Worm (Caenorhabditis elegans): Measurements from ENCODE around the gene K10G6.5.

K10G6.5 gene

DNA sequence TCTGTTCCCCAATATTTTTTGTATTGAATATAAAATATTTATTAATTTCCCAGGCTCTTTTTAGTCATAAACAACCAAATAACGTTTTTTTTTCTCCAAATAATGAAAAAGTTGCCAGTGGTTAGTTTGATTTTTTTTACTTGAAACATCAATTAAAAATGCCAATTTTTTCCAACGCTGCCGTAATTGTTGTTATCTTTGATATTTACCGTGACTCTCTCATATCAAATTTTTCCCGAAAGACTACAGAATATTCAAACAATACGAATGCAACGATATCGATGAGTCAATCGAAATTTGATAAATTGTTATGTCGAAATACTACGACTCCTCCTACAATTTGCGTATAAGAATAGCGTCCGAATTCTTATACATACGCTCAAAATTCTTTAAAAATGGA, at the start of gene K10G6.5:
K10G6.5 (plus strand) TSS at position 345 of the 400 bp plus-strand sequence.
- TF ChIP-seq elt-2 (tag; optimal IDR thresholded peaks at IDR 0.05) (peak; percentile 68), egl-27 (tag; optimal IDR thresholded peaks at IDR 0.05) (no peak)

DNA sequence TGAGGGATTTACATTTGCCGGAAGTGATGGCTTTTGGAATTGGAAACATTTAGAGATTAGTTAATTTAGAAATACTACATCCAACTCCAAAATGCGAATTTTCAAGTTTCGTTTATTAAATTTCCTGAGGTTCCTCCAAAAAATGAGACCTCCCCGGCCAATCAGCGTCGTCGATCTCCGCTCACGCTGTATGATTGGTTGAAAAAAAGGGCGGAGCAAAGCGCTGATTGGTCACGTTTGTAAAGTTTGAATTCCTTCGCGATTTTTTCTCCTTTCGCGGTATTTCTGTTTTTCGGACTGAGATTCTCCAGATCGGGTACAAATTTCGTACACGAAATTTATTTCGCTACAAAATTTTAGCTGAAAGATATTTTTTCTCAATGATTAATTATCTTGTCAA, 39.6 kb upstream of the K10G6.5 start:
- TF ChIP-seq ceh-82 (tag; optimal IDR thresholded peaks at IDR 0.05) (no peak), elt-3 (tag; optimal IDR thresholded peaks at IDR 0.05) (no peak), nfya-1 (tag; optimal IDR thresholded peaks at IDR 0.05; ENCODE audit: insufficient read depth) (peak; percentile 83)

ce11 chrII:3948507-3948906, 38.5 kb upstream of the K10G6.5 start:
- TF ChIP-seq hmg-11 (tag; optimal IDR thresholded peaks at IDR 0.05), result peak; percentile 15
- no peak for TF ChIP-seq elt-3 (tag; optimal IDR thresholded peaks at IDR 0.05)
- TF ChIP-seq nfya-1 (tag; optimal IDR thresholded peaks at IDR 0.05; ENCODE audit: insufficient read depth), result peak; percentile 35
- TF ChIP-seq R02D3.7 (tag; optimal IDR thresholded peaks at IDR 0.05), result no peak
- TF ChIP-seq nhr-43 (tag; optimal IDR thresholded peaks at IDR 0.05; ENCODE audit: poor library complexity, severe bottlenecking), result no peak
- no peak for TF ChIP-seq nhr-23 (tag; optimal IDR thresholded peaks at IDR 0.05)
- TF ChIP-seq lin-39 (tag; optimal IDR thresholded peaks at IDR 0.05), result peak; percentile 28

- TF ChIP-seq egl-27 (tag; optimal IDR thresholded peaks at IDR 0.05), result no peak
These were observed 37.0 kb upstream of the K10G6.5 start, which contains the start of gene sea-2 for ce11 chrII:3950077-3950476. TSS of gene sea-2 (plus strand) at chrII:3950377.

- TF ChIP-seq nhr-43 (tag; optimal IDR thresholded peaks at IDR 0.05; ENCODE audit: poor library complexity, severe bottlenecking) (no peak), ZK546.5 (tag; optimal IDR thresholded peaks at IDR 0.05) (no peak), fos-1 (tag; optimal IDR thresholded peaks at IDR 0.05) (no peak), ceh-28 (tag; optimal IDR thresholded peaks at IDR 0.05) (no peak), unc-39 (tag; optimal IDR thresholded peaks at IDR 0.05) (no peak), ama-1 (optimal IDR thresholded peaks at IDR 0.05) (no peak), ceh-16 (tag; optimal IDR thresholded peaks at IDR 0.05) (no peak), nhr-23 (tag; optimal IDR thresholded peaks at IDR 0.05) (peak; percentile 62), hmg-11 (tag; optimal IDR thresholded peaks at IDR 0.05) (no peak), snpc-4 (tag; optimal IDR thresholded peaks at IDR 0.05) (no peak), lin-39 (tag; optimal IDR thresholded peaks at IDR 0.05) (no peak), elt-1 (tag; optimal IDR thresholded peaks at IDR 0.05) (peak; percentile 55), pqm-1 (tag; optimal IDR thresholded peaks at IDR 0.05) (no peak), zag-1 (tag; optimal IDR thresholded peaks at IDR 0.05) (no peak), elt-2 (tag; optimal IDR thresholded peaks at IDR 0.05) (no peak), ztf-11 (tag; optimal IDR thresholded peaks at IDR 0.05) (no peak), ceh-82 (tag; optimal IDR thresholded peaks at IDR 0.05) (no peak), nhr-12 (tag; optimal IDR thresholded peaks at IDR 0.05) (no peak), nhr-237 (tag; optimal IDR thresholded peaks at IDR 0.05) (no peak), nfya-1 (tag; optimal IDR thresholded peaks at IDR 0.05; ENCODE audit: insufficient read depth) (peak; percentile 40), jun-1 (tag; optimal IDR thresholded peaks at IDR 0.05) (no peak), nhr-25 (tag; optimal IDR thresholded peaks at IDR 0.05) (peak; percentile 54), nhr-11 (tag; optimal IDR thresholded peaks at IDR 0.05) (no peak), skn-1 (tag; optimal IDR thresholded peaks at IDR 0.05) (no peak), nhr-67 (tag; optimal IDR thresholded peaks at IDR 0.05) (no peak), fkh-10 (GFP tag; optimal IDR thresholded peaks at IDR 0.05) (no peak), mml-1 (tag; optimal IDR thresholded peaks at IDR 0.05) (no peak), nhr-76 (tag; optimal IDR thresholded peaks at IDR 0.05) (no peak), aly-2 (tag; optimal IDR thresholded peaks at IDR 0.05) (no peak), eor-1 (tag; optimal IDR thresholded peaks at IDR 0.05) (no peak), pha-4 (tag; optimal IDR thresholded peaks at IDR 0.05) (peak; percentile 72), R02D3.7 (tag; optimal IDR thresholded peaks at IDR 0.05) (no peak), unc-62 (GFP tag; optimal IDR thresholded peaks at IDR 0.05) (no peak), lin-15B (tag; optimal IDR thresholded peaks at IDR 0.05) (no peak)
These were observed 35.7 kb upstream of the K10G6.5 start for ce11 chrII:3951354-3951753.
